Worm (Caenorhabditis elegans): ENCODE data around the gene ctsa-4.2.

ctsa-4.2 gene

DNA sequence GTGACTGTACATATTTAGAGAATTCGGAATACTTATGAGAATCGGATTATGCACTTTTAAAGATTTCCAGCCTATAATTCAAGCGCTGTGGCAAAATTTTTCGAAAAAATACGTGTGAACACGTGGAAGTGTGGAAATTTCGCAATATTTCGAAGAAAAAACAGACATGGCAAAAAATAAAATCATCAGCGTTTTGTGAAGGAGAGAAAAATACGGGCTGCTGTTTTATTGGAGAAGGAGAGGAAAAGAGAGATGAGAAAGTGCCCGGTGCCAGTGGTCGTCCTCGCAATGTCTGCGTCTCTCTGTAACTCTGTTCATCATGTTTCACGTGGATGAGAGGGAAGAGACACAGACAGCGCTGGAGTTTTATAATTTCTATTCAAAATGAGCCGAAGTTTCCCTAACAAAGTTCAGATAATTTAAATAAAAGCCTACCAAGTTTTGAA is 6.3 kb upstream of the ctsa-4.2 start (continued):
- TF ChIP-seq hmg-20 (GFP tag; IDR thresholded peaks at IDR 0.05) (no peak), ztf-22 (GFP tag; optimal IDR thresholded peaks at IDR 0.05) (peak; percentile 16), ceh-79 (tag; optimal IDR thresholded peaks at IDR 0.05) (peak; percentile 53), hmg-1.2 (GFP tag; IDR thresholded peaks at IDR 0.05) (peak; percentile 83), hsf-1 (GFP tag; IDR thresholded peaks at IDR 0.05) (no peak; the same call in 1 of the 2 replicates), cebp-1 (GFP tag; IDR thresholded peaks at IDR 0.05) (peak; percentile 96), cebp-1 (tag; optimal IDR thresholded peaks at IDR 0.05) (peak; percentile 99), athp-1 (tag; optimal IDR thresholded peaks at IDR 0.05) (peak; percentile 88), bed-1 (GFP tag; IDR thresholded peaks at IDR 0.05) (no peak), madf-3 (GFP tag; IDR thresholded peaks at IDR 0.05) (peak; percentile 86), mes-4 (tag; optimal IDR thresholded peaks at IDR 0.05) (no peak), egl-18 (GFP tag; IDR thresholded peaks at IDR 0.05) (no peak), F22D6.2 (tag; optimal IDR thresholded peaks at IDR 0.05) (no peak), lir-1 (GFP tag; conservative IDR thresholded peaks at IDR 0.05) (no peak), nhr-80 (tag; optimal IDR thresholded peaks at IDR 0.05) (peak; percentile 40), ets-4 (GFP tag; optimal IDR thresholded peaks at IDR 0.05) (no peak), pbrm-1 (GFP tag; IDR thresholded peaks at IDR 0.05) (peak; percentile 74), hlh-12 (tag; optimal IDR thresholded peaks at IDR 0.05) (no peak), ztf-18 (tag; optimal IDR thresholded peaks at IDR 0.05) (peak; percentile 51), ekl-4 (GFP tag; IDR thresholded peaks at IDR 0.05) (peak; percentile 87), T26A5.8 (tag; optimal IDR thresholded peaks at IDR 0.05) (peak; percentile 27), ceh-27 (GFP tag; optimal IDR thresholded peaks at IDR 0.05) (peak; percentile 77), dpff-1 (tag; optimal IDR thresholded peaks at IDR 0.05) (peak; percentile 74), F39B2.1 (GFP tag; IDR thresholded peaks at IDR 0.05) (0 out of 2 replicates have a peak, but pooled peaks have one; percentile 35), K12H6.12 (tag; optimal IDR thresholded peaks at IDR 0.05) (peak; percentile 78), unc-130 (GFP tag; optimal IDR thresholded peaks at IDR 0.05) (peak; percentile 24), gei-17 (GFP tag; optimal IDR thresholded peaks at IDR 0.05) (peak; percentile 56), B0035.1 (tag; optimal IDR thresholded peaks at IDR 0.05) (peak; percentile 82), nhr-179 (tag; optimal IDR thresholded peaks at IDR 0.05) (no peak), efl-1 (GFP tag; optimal IDR thresholded peaks at IDR 0.05) (peak; percentile 29), ztf-28 (GFP tag; IDR thresholded peaks at IDR 0.05) (no peak), madf-10 (tag; optimal IDR thresholded peaks at IDR 0.05) (peak; percentile 69), rec-8 (tag; optimal IDR thresholded peaks at IDR 0.05) (peak in 1 of 2 experiments; percentile 59), nfyb-1 (GFP tag; IDR thresholded peaks at IDR 0.05) (peak; percentile 88), egl-44 (GFP tag; IDR thresholded peaks at IDR 0.05) (no peak), F57C9.4 (tag; optimal IDR thresholded peaks at IDR 0.05) (peak; percentile 86), cebp-2 (GFP tag; IDR thresholded peaks at IDR 0.05) (no peak), F33H1.4 (GFP tag; IDR thresholded peaks at IDR 0.05) (peak; percentile 53), snpc-1.3 (tag; optimal IDR thresholded peaks at IDR 0.05; ENCODE audit: insufficient read depth) (peak; percentile 20), ccch-3 (GFP tag; optimal IDR thresholded peaks at IDR 0.05) (no peak), dox-1 (GFP tag; IDR thresholded peaks at IDR 0.05) (peak; percentile 72), lin-26 (GFP tag; IDR thresholded peaks at IDR 0.05) (peak; percentile 70), let-607 (tag; optimal IDR thresholded peaks at IDR 0.05) (peak; percentile 26 to 79), aptf-3 (GFP tag; IDR thresholded peaks at IDR 0.05) (0 out of 2 replicates have a peak, but pooled peaks have one; percentile 56), tbx-9 (tag; optimal IDR thresholded peaks at IDR 0.05; ENCODE audit: borderline replicate concordance) (no peak), rcor-1 (GFP tag; IDR thresholded peaks at IDR 0.05) (peak; percentile 70), lsl-1 (GFP tag; optimal IDR thresholded peaks at IDR 0.05) (peak; percentile 27), ceh-58 (GFP tag; IDR thresholded peaks at IDR 0.05) (no peak), repo-1 (tag; optimal IDR thresholded peaks at IDR 0.05) (peak; percentile 91)
